Worm (Caenorhabditis elegans): ENCODE data around the gene ttm-2.
A peak's percentile ranks its signal among the peaks of the same experiment; 100 is the strongest.

ttm-2 gene

DNA sequence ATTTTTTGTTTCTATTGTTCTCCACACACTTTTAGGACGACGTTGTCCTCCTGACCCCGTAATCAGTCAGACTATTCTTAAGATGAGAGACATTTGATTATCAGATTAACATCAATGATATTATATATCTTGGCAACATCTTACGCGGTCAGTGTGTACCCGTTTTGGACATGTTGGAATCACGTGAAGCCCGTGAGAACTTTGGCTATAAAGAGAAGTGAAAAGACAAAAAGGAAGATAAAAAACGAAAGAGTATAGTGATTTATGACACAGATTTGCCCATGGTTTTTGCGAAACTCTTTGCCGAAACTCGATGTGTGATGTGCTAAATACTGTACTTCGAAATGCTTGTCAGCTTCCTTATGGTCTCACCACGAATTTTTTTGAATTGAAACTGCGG is 20.9 kb downstream of the ttm-2 start (continued):
- TF ChIP-seq rcor-1 (GFP tag; IDR thresholded peaks at IDR 0.05) (no peak), F57C9.4 (tag; optimal IDR thresholded peaks at IDR 0.05) (no peak)

DNA sequence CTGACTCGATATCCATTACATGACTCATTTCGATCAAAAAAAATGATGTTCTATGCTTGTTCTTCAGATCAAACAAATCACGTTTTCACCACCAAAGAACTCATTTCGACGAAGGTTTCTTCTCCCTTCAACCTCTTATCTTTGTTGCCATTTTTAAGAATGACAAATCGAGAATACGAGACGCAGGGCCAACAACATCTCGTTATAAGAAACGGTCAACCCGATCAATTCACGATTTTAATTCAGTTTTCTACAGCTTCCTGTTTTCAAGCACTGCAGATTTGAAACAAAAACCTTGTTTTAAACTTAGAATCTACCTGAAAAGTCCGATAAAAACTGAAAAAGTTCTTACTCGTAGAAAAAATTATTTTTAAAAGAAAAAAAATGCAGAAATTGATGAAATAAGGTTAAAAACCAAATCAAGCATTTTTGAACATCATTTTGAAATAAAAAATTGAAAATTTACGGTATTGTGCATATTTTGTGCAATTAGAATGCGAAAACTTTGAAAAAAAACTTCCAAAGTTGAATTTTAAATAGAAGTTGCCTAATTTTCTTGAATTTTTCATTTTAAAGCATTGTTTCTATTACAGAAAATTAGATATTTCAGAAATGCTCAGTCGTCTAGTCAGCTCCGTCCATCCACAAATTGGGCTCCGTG is 24.5 kb downstream of the ttm-2 start, which contains the start of gene acs-11:
TSS of gene acs-11 (plus strand) at position 611 of the 661 bp plus-strand sequence.
- no peak for TF ChIP-seq ets-4 (GFP tag; optimal IDR thresholded peaks at IDR 0.05)
- no peak for TF ChIP-seq attf-6 (GFP tag; IDR thresholded peaks at IDR 0.05)
- TF ChIP-seq ccch-3 (GFP tag; optimal IDR thresholded peaks at IDR 0.05): no peak
- TF ChIP-seq ama-1 (optimal IDR thresholded peaks at IDR 0.05): peak; percentile 49
- no peak for TF ChIP-seq ama-1 (GFP tag; optimal IDR thresholded peaks at IDR 0.05)
- TF ChIP-seq hmg-1.2 (GFP tag; IDR thresholded peaks at IDR 0.05): 0 out of 2 replicates have a peak, but pooled peaks have one; percentile 7
- TF ChIP-seq nhr-90 (tag; optimal IDR thresholded peaks at IDR 0.05): no peak
- peak; percentile 20; the same call in 1 of the 2 replicates for TF ChIP-seq madf-6 (GFP tag; IDR thresholded peaks at IDR 0.05)
- no peak for TF ChIP-seq snpc-1.3 (tag; optimal IDR thresholded peaks at IDR 0.05; ENCODE audit: insufficient read depth)
- peak; percentile 45 for TF ChIP-seq nhr-80 (tag; optimal IDR thresholded peaks at IDR 0.05)
- no peak for TF ChIP-seq cebp-1 (GFP tag; IDR thresholded peaks at IDR 0.05)
- TF ChIP-seq cebp-1 (tag; optimal IDR thresholded peaks at IDR 0.05): peak; percentile 0
- TF ChIP-seq Y56A3A.18 (GFP tag; IDR thresholded peaks at IDR 0.05): 0 out of 2 replicates have a peak, but pooled peaks have one; percentile 43

DNA sequence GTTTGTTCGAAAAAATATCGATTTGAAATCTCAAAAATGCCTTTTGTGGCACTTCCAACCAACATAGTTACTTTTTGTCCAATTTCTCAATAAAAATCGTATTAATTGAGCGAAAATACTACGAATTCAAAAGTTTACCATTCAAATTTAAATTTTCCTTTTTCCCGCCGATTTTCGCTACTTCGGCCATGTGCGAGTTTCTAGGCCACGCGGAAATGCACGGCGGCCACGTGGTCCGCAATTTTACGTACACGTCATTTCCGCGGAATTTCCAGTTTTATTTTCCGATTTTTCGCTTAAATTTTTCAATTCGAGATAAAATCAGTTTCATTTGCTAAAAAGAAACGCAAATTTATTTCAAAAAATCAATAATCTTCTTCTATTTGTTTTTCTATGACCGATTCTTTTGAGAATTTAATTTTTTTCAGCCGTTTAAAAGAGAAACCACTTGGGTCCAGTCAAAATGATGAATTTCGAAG is 26.2 kb downstream of the ttm-2 start, which contains the start of gene eas-1:
TSS of gene eas-1 (plus strand) at position 429 of the 479 bp plus-strand sequence.
- TF ChIP-seq cebp-1 (GFP tag; IDR thresholded peaks at IDR 0.05) (no peak), cebp-1 (tag; optimal IDR thresholded peaks at IDR 0.05) (no peak), F33H1.4 (GFP tag; IDR thresholded peaks at IDR 0.05) (peak; percentile 67), ceh-91 (GFP tag; IDR thresholded peaks at IDR 0.05) (peak; percentile 50; the same call in 1 of the 2 replicates), lin-26 (GFP tag; IDR thresholded peaks at IDR 0.05) (no peak), madf-10 (tag; optimal IDR thresholded peaks at IDR 0.05) (no peak), repo-1 (tag; optimal IDR thresholded peaks at IDR 0.05) (no peak), pha-4 (tag; optimal IDR thresholded peaks at IDR 0.05) (no peak), egl-44 (GFP tag; IDR thresholded peaks at IDR 0.05) (no peak; the same call in 1 of the 2 replicates), lir-1 (GFP tag; conservative IDR thresholded peaks at IDR 0.05) (peak; percentile 79), aptf-2 (GFP tag; conservative IDR thresholded peaks at IDR 0.05) (peak; percentile 76; the same call in 1 of the 2 replicates), F49E8.2 (tag; optimal IDR thresholded peaks at IDR 0.05; ENCODE audit: insufficient read depth) (no peak), akir-1 (GFP tag; optimal IDR thresholded peaks at IDR 0.05) (peak; percentile 58), Y79H2A.3 (GFP tag; conservative IDR thresholded peaks at IDR 0.05) (no peak), snpc-3.4 (tag; optimal IDR thresholded peaks at IDR 0.05) (peak; percentile 9), F57A8.1 (GFP tag; optimal IDR thresholded peaks at IDR 0.05) (no peak), bed-2 (GFP tag; IDR thresholded peaks at IDR 0.05) (peak; percentile 69; the same call in 1 of the 2 replicates), lin-54 (GFP tag; optimal IDR thresholded peaks at IDR 0.05) (peak; percentile 94), rec-8 (tag; optimal IDR thresholded peaks at IDR 0.05) (no peak), mel-28 (tag; optimal IDR thresholded peaks at IDR 0.05; ENCODE audit: borderline replicate concordance) (no peak), T07F8.4 (tag; optimal IDR thresholded peaks at IDR 0.05) (no peak), F39B2.1 (GFP tag; IDR thresholded peaks at IDR 0.05) (no peak), dpl-1 (GFP tag; optimal IDR thresholded peaks at IDR 0.05) (peak; percentile 78), ets-4 (GFP tag; optimal IDR thresholded peaks at IDR 0.05) (no peak), ztf-6 (GFP tag; IDR thresholded peaks at IDR 0.05) (no peak), hmg-20 (GFP tag; IDR thresholded peaks at IDR 0.05) (peak; percentile 78), madf-8 (GFP tag; conservative IDR thresholded peaks at IDR 0.05) (peak; percentile 45), ztf-22 (GFP tag; optimal IDR thresholded peaks at IDR 0.05) (no peak), him-1 (tag; optimal IDR thresholded peaks at IDR 0.05) (peak; percentile 61), F55B11.4 (tag; optimal IDR thresholded peaks at IDR 0.05; ENCODE audit: borderline replicate concordance, insufficient read depth) (no peak), tlf-1 (GFP tag; optimal IDR thresholded peaks at IDR 0.05) (peak; percentile 20), nhr-27 (tag; optimal IDR thresholded peaks at IDR 0.05) (no peak)

All from whole organism, young adult.